Worm (Caenorhabditis elegans): Measurements from ENCODE around the gene srh-32.

- TF ChIP-seq dao-5 (tag; optimal IDR thresholded peaks at IDR 0.05), result no peak
- no peak for TF ChIP-seq him-1 (tag; optimal IDR thresholded peaks at IDR 0.05)
These were observed 5.2 kb upstream of the srh-32 start, which contains the start of gene Y26G10.1 for ce11 chrV:17695802-17696201.
